Worm (Caenorhabditis elegans): ENCODE data around the gene ZK637.12.

Gene ZK637.12

DNA sequence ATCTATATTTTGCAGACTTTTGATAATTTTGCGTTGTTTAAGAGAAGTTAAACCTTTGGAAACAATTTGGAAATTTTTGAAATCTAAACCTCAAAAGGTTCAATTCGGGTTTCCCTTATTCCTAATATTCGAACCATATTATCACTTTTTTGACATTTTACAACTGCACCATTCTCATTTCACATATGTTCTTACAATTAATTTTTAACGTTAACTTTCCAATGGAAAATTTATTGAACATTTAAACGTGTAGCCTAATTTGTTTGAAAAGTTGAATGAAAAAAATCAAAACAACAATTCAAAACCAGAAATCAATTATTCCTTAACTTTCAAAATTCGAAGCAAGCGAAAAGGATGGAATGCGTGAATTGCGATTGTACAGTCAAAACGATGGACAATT lies at the start of gene ZK637.12:
ZK637.12 (plus strand) TSS at position 301 of the 400 bp plus-strand sequence.
- no peak for TF ChIP-seq nhr-12 (tag; optimal IDR thresholded peaks at IDR 0.05)
- no peak for TF ChIP-seq sem-2 (GFP tag; optimal IDR thresholded peaks at IDR 0.05)
- no peak for TF ChIP-seq nhr-28 (tag; optimal IDR thresholded peaks at IDR 0.05)
- no peak for TF ChIP-seq lsy-2 (tag; optimal IDR thresholded peaks at IDR 0.05)
- TF ChIP-seq unc-120 (tag; optimal IDR thresholded peaks at IDR 0.05; ENCODE audit: poor library complexity, severe bottlenecking), result no peak

DNA sequence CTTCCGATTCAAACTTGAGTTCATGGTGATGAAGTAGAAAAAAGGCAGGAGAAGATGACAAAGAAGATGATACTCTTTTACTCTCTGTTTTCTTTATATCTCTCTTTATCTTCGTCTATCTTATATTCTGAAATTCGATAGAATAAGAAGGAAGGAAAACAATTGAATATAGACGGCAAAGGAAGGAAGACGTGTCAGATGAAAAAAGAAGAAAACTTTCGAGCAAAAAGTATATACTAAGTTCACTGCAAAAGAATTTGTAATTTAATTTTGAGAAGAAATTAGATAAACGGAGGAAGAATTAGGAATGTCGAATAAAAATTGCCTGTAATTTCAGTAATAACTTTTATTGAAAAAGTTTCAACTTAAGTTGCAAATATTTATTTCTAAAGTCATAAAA lies 47.0 kb upstream of the ZK637.12 start, which contains the start of gene K01F9.2:
K01F9.2 (minus strand) TSS at position 127 of the 400 bp plus-strand sequence.
- TF ChIP-seq flh-1 (GFP tag; optimal IDR thresholded peaks at IDR 0.05) (no peak), ces-1 (GFP tag; optimal IDR thresholded peaks at IDR 0.05) (peak; percentile 91), nhr-237 (tag; optimal IDR thresholded peaks at IDR 0.05) (no peak)

DNA sequence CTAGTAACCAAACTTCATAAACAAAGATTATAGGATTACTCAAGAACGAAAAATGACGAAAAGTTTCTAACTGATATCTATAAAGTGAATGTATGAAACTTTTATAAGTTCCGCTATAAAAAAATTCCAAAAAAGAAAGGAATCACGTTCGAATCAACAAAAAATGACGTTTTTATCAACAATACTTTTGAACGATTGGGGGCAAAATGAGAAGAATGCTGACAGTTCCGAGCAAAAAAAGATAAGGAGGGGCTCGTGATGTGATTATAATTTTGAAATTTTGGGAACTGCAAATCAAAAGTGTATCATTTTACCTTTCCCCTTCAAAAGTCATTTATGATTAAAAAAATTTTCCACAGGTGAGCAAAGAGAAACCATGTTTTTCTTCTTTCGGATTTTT lies 45.1 kb upstream of the ZK637.12 start:
- no peak for TF ChIP-seq mab-5 (tag; optimal IDR thresholded peaks at IDR 0.05)
- no peak for TF ChIP-seq lin-32 (GFP tag; optimal IDR thresholded peaks at IDR 0.05)
- TF ChIP-seq ztf-11 (tag; optimal IDR thresholded peaks at IDR 0.05), result no peak
- TF ChIP-seq drap-1 (GFP tag; optimal IDR thresholded peaks at IDR 0.05), result no peak
- TF ChIP-seq ceh-83 (GFP tag; optimal IDR thresholded peaks at IDR 0.05), result no peak
- TF ChIP-seq nhr-76 (tag; optimal IDR thresholded peaks at IDR 0.05), result no peak
- no peak for TF ChIP-seq zip-8 (tag; optimal IDR thresholded peaks at IDR 0.05)
- TF ChIP-seq mep-1 (tag; optimal IDR thresholded peaks at IDR 0.05), result no peak
- TF ChIP-seq M03D4.4 (tag; optimal IDR thresholded peaks at IDR 0.05), result no peak
- no peak for TF ChIP-seq hlh-1 (tag; optimal IDR thresholded peaks at IDR 0.05)
- TF ChIP-seq nhr-2 (tag; optimal IDR thresholded peaks at IDR 0.05), result no peak
- TF ChIP-seq pha-4 (tag; optimal IDR thresholded peaks at IDR 0.05), result no peak
- no peak for TF ChIP-seq lsy-2 (tag; optimal IDR thresholded peaks at IDR 0.05)
- no peak for TF ChIP-seq elt-3 (tag; optimal IDR thresholded peaks at IDR 0.05)
- TF ChIP-seq bed-3 (GFP tag; optimal IDR thresholded peaks at IDR 0.05), result no peak
- no peak for TF ChIP-seq elt-1 (tag; optimal IDR thresholded peaks at IDR 0.05; ENCODE audit: borderline replicate concordance, insufficient read depth)
- TF ChIP-seq nhr-12 (tag; optimal IDR thresholded peaks at IDR 0.05), result no peak
- TF ChIP-seq tbx-8 (GFP tag; optimal IDR thresholded peaks at IDR 0.05), result no peak

DNA sequence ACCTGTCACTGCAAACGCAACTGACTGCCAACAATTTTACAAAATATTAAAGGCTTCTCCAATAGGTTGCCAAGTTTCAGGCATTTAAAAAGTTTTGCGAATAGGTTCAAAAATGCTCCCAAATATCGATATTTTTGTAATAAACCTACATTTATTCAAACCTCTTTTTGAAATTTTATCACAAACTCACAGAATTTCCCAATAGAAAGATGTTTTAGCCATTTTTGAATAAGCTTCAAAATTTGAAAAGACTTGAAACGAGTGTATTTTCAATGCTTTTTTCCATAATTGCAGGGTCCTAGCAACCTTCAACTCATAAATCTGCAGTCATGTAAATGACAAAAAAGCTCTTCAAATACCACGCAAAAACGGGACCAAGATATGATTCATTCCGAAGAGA lies 41.7 kb upstream of the ZK637.12 start:
- TF ChIP-seq lin-32 (GFP tag; optimal IDR thresholded peaks at IDR 0.05) (no peak), flh-1 (GFP tag; optimal IDR thresholded peaks at IDR 0.05) (no peak)

DNA sequence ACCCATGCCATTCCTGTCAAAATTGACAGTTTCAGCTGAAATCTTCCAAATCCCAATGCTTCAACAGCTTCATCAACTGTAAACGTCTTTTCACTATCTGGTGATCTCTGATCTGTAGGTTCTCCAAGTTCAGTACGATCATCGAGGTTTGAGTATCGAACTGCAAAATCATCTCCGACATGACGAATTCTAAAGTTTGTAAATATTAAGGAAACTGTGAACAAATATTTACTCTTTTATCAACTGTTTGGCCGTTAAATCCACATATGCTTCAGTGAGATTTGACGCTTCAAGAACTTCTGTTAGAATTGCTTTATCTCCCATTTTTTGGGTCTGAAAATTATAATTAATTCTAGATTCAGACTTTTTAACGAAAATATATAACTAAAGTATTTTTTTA lies 38.9 kb upstream of the ZK637.12 start, which contains the start of gene svop-1:
svop-1 (minus strand) TSS at position 339 of the 400 bp plus-strand sequence.
- TF ChIP-seq zip-8 (tag; optimal IDR thresholded peaks at IDR 0.05) (no peak), snpc-4 (tag; optimal IDR thresholded peaks at IDR 0.05) (no peak), ceh-83 (GFP tag; optimal IDR thresholded peaks at IDR 0.05) (no peak), sptf-1 (tag; optimal IDR thresholded peaks at IDR 0.05) (no peak), bed-3 (GFP tag; optimal IDR thresholded peaks at IDR 0.05) (no peak), mab-5 (tag; optimal IDR thresholded peaks at IDR 0.05) (no peak), M03D4.4 (tag; optimal IDR thresholded peaks at IDR 0.05) (no peak), ceh-43 (GFP tag; optimal IDR thresholded peaks at IDR 0.05) (no peak), nhr-76 (tag; optimal IDR thresholded peaks at IDR 0.05) (no peak), nhr-2 (tag; optimal IDR thresholded peaks at IDR 0.05) (no peak), lin-13 (tag; optimal IDR thresholded peaks at IDR 0.05) (no peak), blmp-1 (tag; optimal IDR thresholded peaks at IDR 0.05) (no peak), ceh-39 (tag; optimal IDR thresholded peaks at IDR 0.05) (no peak), lsy-2 (tag; optimal IDR thresholded peaks at IDR 0.05) (no peak)

DNA sequence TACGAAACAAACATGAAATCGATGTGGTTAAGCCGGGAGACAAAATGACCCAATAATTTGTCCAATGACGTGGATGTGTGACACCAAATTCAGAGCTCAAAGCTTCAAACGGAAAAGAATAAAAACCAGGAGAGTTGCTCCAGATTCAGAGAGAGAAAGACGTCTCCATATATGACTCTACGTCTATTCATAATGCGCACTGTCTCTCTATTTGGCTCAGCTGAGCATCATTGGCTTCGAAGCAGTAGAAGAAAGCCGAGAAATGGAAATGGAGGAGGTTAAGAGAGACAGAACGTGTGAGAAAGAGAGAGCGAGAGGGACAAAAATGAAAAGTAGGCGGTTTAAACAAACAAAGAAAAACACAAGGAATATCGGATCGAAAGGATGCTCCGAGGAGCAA lies 37.7 kb upstream of the ZK637.12 start:
- TF ChIP-seq elt-3 (tag; optimal IDR thresholded peaks at IDR 0.05), result no peak
- TF ChIP-seq sptf-1 (tag; optimal IDR thresholded peaks at IDR 0.05), result peak; percentile 10
- no peak for TF ChIP-seq mls-2 (tag; optimal IDR thresholded peaks at IDR 0.05)
- TF ChIP-seq lin-13 (tag; optimal IDR thresholded peaks at IDR 0.05), result no peak
- no peak for TF ChIP-seq flh-1 (GFP tag; optimal IDR thresholded peaks at IDR 0.05)
- TF ChIP-seq nhr-28 (tag; optimal IDR thresholded peaks at IDR 0.05), result no peak
- peak; percentile 45 for TF ChIP-seq ces-1 (GFP tag; optimal IDR thresholded peaks at IDR 0.05)

Data from whole organism, mixed stage, embryonic.